Worm (Caenorhabditis elegans): ENCODE measurements around the gene sym-2.

Gene sym-2

ce11 chrII:9188380-9188779, at the start of gene sym-2:
TSS of gene sym-2 (minus strand) at chrII:9188480.
- TF ChIP-seq F39B2.1 (GFP tag; IDR thresholded peaks at IDR 0.05) (no peak), attf-5 (GFP tag; optimal IDR thresholded peaks at IDR 0.05) (no peak), B0035.1 (tag; optimal IDR thresholded peaks at IDR 0.05) (no peak), B0019.2 (GFP tag; conservative IDR thresholded peaks at IDR 0.05) (no peak), F57A8.1 (GFP tag; optimal IDR thresholded peaks at IDR 0.05) (no peak), aptf-3 (GFP tag; IDR thresholded peaks at IDR 0.05) (no peak), mes-4 (tag; optimal IDR thresholded peaks at IDR 0.05) (no peak), snpc-3.4 (tag; optimal IDR thresholded peaks at IDR 0.05) (no peak), dox-1 (GFP tag; IDR thresholded peaks at IDR 0.05) (no peak), K11D2.4 (GFP tag; IDR thresholded peaks at IDR 0.05) (no peak)

ce11 chrII:9237719-9238118, 49.4 kb upstream of the sym-2 start:
- no peak for TF ChIP-seq attf-3 (GFP tag; conservative IDR thresholded peaks at IDR 0.05)
- no peak for TF ChIP-seq Y79H2A.3 (GFP tag; conservative IDR thresholded peaks at IDR 0.05)
- no peak for TF ChIP-seq snpc-3.4 (tag; optimal IDR thresholded peaks at IDR 0.05)
- TF ChIP-seq B0336.3 (GFP tag; IDR thresholded peaks at IDR 0.05) = no peak
- no peak for TF ChIP-seq snpc-4 (GFP tag; optimal IDR thresholded peaks at IDR 0.05)
- no peak for TF ChIP-seq snpc-4 (tag; optimal IDR thresholded peaks at IDR 0.05)
- no peak for TF ChIP-seq hsf-1 (GFP tag; IDR thresholded peaks at IDR 0.05)
- no peak for TF ChIP-seq chd-7 (tag; optimal IDR thresholded peaks at IDR 0.05)
- no peak for TF ChIP-seq mes-4 (tag; optimal IDR thresholded peaks at IDR 0.05)
- no peak for TF ChIP-seq F33H1.4 (GFP tag; IDR thresholded peaks at IDR 0.05)
- no peak for TF ChIP-seq ceh-58 (GFP tag; IDR thresholded peaks at IDR 0.05)
- no peak for TF ChIP-seq dpff-1 (tag; optimal IDR thresholded peaks at IDR 0.05)
- TF ChIP-seq C17E4.6 (GFP tag; IDR thresholded peaks at IDR 0.05) = no peak

ce11 chrII:9236972-9237371, 48.7 kb upstream of the sym-2 start:
- TF ChIP-seq unc-130 (GFP tag; optimal IDR thresholded peaks at IDR 0.05) (no peak), pha-4 (tag; optimal IDR thresholded peaks at IDR 0.05) (no peak), F55B11.4 (tag; optimal IDR thresholded peaks at IDR 0.05; ENCODE audit: borderline replicate concordance, insufficient read depth) (no peak), akir-1 (GFP tag; optimal IDR thresholded peaks at IDR 0.05) (no peak), let-607 (tag; optimal IDR thresholded peaks at IDR 0.05) (no peak), tlf-1 (GFP tag; optimal IDR thresholded peaks at IDR 0.05) (no peak), Y95B8A.8 (GFP tag; IDR thresholded peaks at IDR 0.05) (no peak)

ce11 chrII:9236283-9236682, 48.0 kb upstream of the sym-2 start, which contains the start of gene T26C5.3:
TSS of gene T26C5.3 (plus strand) at chrII:9236583.
- TF ChIP-seq hmg-1.2 (GFP tag; IDR thresholded peaks at IDR 0.05) = no peak
- TF ChIP-seq tbp1 (GFP tag; optimal IDR thresholded peaks at IDR 0.05) = no peak
- TF ChIP-seq C06A6.2 (GFP tag; conservative IDR thresholded peaks at IDR 0.05) = no peak

- no peak for TF ChIP-seq Y95B8A.8 (GFP tag; IDR thresholded peaks at IDR 0.05)
- no peak for TF ChIP-seq F57A8.1 (GFP tag; optimal IDR thresholded peaks at IDR 0.05)
- TF ChIP-seq F52B5.7 (tag; optimal IDR thresholded peaks at IDR 0.05) = no peak
- no peak for TF ChIP-seq madf-10 (tag; optimal IDR thresholded peaks at IDR 0.05)
- no peak for TF ChIP-seq ztf-22 (GFP tag; optimal IDR thresholded peaks at IDR 0.05)
- TF ChIP-seq B0261.1 (tag; optimal IDR thresholded peaks at IDR 0.05) = no peak
- no peak for TF ChIP-seq snpc-3.4 (tag; optimal IDR thresholded peaks at IDR 0.05)
- no peak for TF ChIP-seq egrh-3 (GFP tag; IDR thresholded peaks at IDR 0.05)
- TF ChIP-seq F10E7.11 (tag; optimal IDR thresholded peaks at IDR 0.05) = no peak
These were observed 45.5 kb upstream of the sym-2 start for ce11 chrII:9233813-9234212.
